Worm (Caenorhabditis elegans): ENCODE measurements around the gene K07E3.4.

K07E3.4 gene

ce11 chrX:8083919-8084318, at the start of gene K07E3.4:
Gene K07E3.4 (minus strand): TSS chrX:8084018.
- TF ChIP-seq zfp-3 (GFP tag; conservative IDR thresholded peaks at IDR 0.05) = no peak; the same call in 1 of the 2 replicates
- TF ChIP-seq spr-1 (tag; optimal IDR thresholded peaks at IDR 0.05) = peak; percentile 22
- TF ChIP-seq F37D6.2 (tag; optimal IDR thresholded peaks at IDR 0.05) = no peak
- no peak for TF ChIP-seq ceh-44 (GFP tag; IDR thresholded peaks at IDR 0.05)
- TF ChIP-seq lsy-2 (tag; optimal IDR thresholded peaks at IDR 0.05) = peak in 1 of 2 experiments; percentile 46
- no peak for TF ChIP-seq attf-4 (tag; optimal IDR thresholded peaks at IDR 0.05)
- no peak for TF ChIP-seq ZK546.5 (tag; optimal IDR thresholded peaks at IDR 0.05)
- TF ChIP-seq daf-19 (GFP tag; conservative IDR thresholded peaks at IDR 0.05) = no peak
- no peak for TF ChIP-seq snpc-1.2 (GFP tag; IDR thresholded peaks at IDR 0.05)
- TF ChIP-seq ceh-32 (tag; optimal IDR thresholded peaks at IDR 0.05; ENCODE audit: poor library complexity) = no peak
- no peak for TF ChIP-seq lin-29 (GFP tag; IDR thresholded peaks at IDR 0.05)
- no peak for TF ChIP-seq ZK337.2 (GFP tag; IDR thresholded peaks at IDR 0.05)
- TF ChIP-seq tra-1 (GFP tag; IDR thresholded peaks at IDR 0.05) = 0 out of 2 replicates have a peak, but pooled peaks have one; percentile 31
- no peak for TF ChIP-seq lim-7 (GFP tag; IDR thresholded peaks at IDR 0.05)
- TF ChIP-seq nhr-41 (GFP tag; IDR thresholded peaks at IDR 0.05) = no peak
- TF ChIP-seq pqm-1 (tag; optimal IDR thresholded peaks at IDR 0.05) = peak; percentile 42
- TF ChIP-seq zip-11 (GFP tag; IDR thresholded peaks at IDR 0.05) = no peak
- TF ChIP-seq nhr-77 (tag; optimal IDR thresholded peaks at IDR 0.05) = peak; percentile 54
- TF ChIP-seq nhr-11 (tag; optimal IDR thresholded peaks at IDR 0.05) = peak; percentile 6
- TF ChIP-seq fos-1 (tag; optimal IDR thresholded peaks at IDR 0.05) = no peak
- TF ChIP-seq vab-7 (GFP tag; IDR thresholded peaks at IDR 0.05) = no peak
- TF ChIP-seq daf-8 (GFP tag; IDR thresholded peaks at IDR 0.05) = no peak
- TF ChIP-seq lin-13 (GFP tag; optimal IDR thresholded peaks at IDR 0.05) = peak; percentile 9
- TF ChIP-seq Y105C5A.15 (GFP tag; IDR thresholded peaks at IDR 0.05) = no peak
- no peak for TF ChIP-seq fkh-10 (GFP tag; optimal IDR thresholded peaks at IDR 0.05)
- TF ChIP-seq ctbp-1 (GFP tag; IDR thresholded peaks at IDR 0.05) = no peak
- TF ChIP-seq zfp-2 (tag; optimal IDR thresholded peaks at IDR 0.05) = no peak
- TF ChIP-seq ceh-28 (tag; optimal IDR thresholded peaks at IDR 0.05) = no peak
- TF ChIP-seq sdz-12 (GFP tag; optimal IDR thresholded peaks at IDR 0.05) = no peak
- no peak for TF ChIP-seq pha-4 (GFP tag; IDR thresholded peaks at IDR 0.05)
- TF ChIP-seq pha-4 (tag; optimal IDR thresholded peaks at IDR 0.05) = no peak
- peak; percentile 22 for TF ChIP-seq rbr-2 (tag; optimal IDR thresholded peaks at IDR 0.05)
- TF ChIP-seq nhr-111 (GFP tag; optimal IDR thresholded peaks at IDR 0.05) = no peak
- peak; percentile 82 for TF ChIP-seq mep-1 (tag; optimal IDR thresholded peaks at IDR 0.05)
- no peak for TF ChIP-seq madf-9 (GFP tag; conservative IDR thresholded peaks at IDR 0.05)
- TF ChIP-seq daf-16 (GFP tag; optimal IDR thresholded peaks at IDR 0.05) = no peak
- peak; percentile 86 for TF ChIP-seq daf-16 (tag; optimal IDR thresholded peaks at IDR 0.05)
- TF ChIP-seq ces-1 (GFP tag; optimal IDR thresholded peaks at IDR 0.05) = no peak
- peak; percentile 27 for TF ChIP-seq nhr-102 (tag; optimal IDR thresholded peaks at IDR 0.05)
- peak; percentile 66 for TF ChIP-seq nhr-25 (tag; optimal IDR thresholded peaks at IDR 0.05; ENCODE audit: borderline replicate concordance, insufficient read depth)
- peak; percentile 51 for TF ChIP-seq gei-8 (GFP tag; optimal IDR thresholded peaks at IDR 0.05)
- no peak for TF ChIP-seq jun-1 (tag; optimal IDR thresholded peaks at IDR 0.05)
- TF ChIP-seq hlh-11 (tag; optimal IDR thresholded peaks at IDR 0.05) = peak; percentile 86
- no peak for TF ChIP-seq nhr-76 (tag; optimal IDR thresholded peaks at IDR 0.05)
- no peak for TF ChIP-seq R02D3.7 (tag; optimal IDR thresholded peaks at IDR 0.05)
- TF ChIP-seq php-3 (GFP tag; IDR thresholded peaks at IDR 0.05) = peak; percentile 5; the same call in 1 of the 2 replicates
- peak; percentile 67 to 91 for TF ChIP-seq mdl-1 (tag; optimal IDR thresholded peaks at IDR 0.05)
- peak; percentile 70 for TF ChIP-seq dmd-6 (GFP tag; IDR thresholded peaks at IDR 0.05)
- no peak for TF ChIP-seq snpc-4 (tag; optimal IDR thresholded peaks at IDR 0.05)
- TF ChIP-seq lin-1 (GFP tag; IDR thresholded peaks at IDR 0.05) = peak; percentile 43; the same call in 1 of the 2 replicates
- no peak for TF ChIP-seq mxl-2 (GFP tag; conservative IDR thresholded peaks at IDR 0.05)
- TF ChIP-seq aha-1 (tag) = peak; percentile 38

Measured in whole organism, L4 larva.